Fruit fly (Drosophila melanogaster) whole organism, prepupa: ENCODE results near the gene Osi15.
A peak's percentile ranks its signal among the peaks of the same experiment; 100 is the strongest.

ENCODE experiments used
- CG10631 ChIP-seq: fragments of 200-800 bp; sonication (Bioruptor generic); optimal IDR thresholded peaks from 2 replicates; lab custom pipeline; 2016; ENCODE audit warnings: missing biosample characterization, missing genetic modification characterization
- CG10669 ChIP-seq: fragments of 200-800 bp; sonication (Bioruptor generic); optimal IDR thresholded peaks from 3 replicates; lab custom pipeline; 2018; ENCODE audit warnings: missing biosample characterization, mild to moderate bottlenecking, missing genetic modification characterization, moderate library complexity
- CG11294 ChIP-seq: fragments of 200-800 bp; sonication (Bioruptor generic); IDR thresholded peaks from 2 replicates; pipeline ENCODE4 v1.3.6; 2022; ENCODE audit warnings: missing biosample characterization, missing genetic modification characterization
- CG15336 ChIP-seq: fragments of 200-800 bp; sonication (Bioruptor generic); IDR thresholded peaks from 2 replicates; pipeline ENCODE4 v1.3.6; 2022; ENCODE audit warnings: missing biosample characterization, missing genetic modification characterization
- CG1621 ChIP-seq: fragments of 200-800 bp; sonication (Bioruptor generic); optimal IDR thresholded peaks from 3 replicates; lab custom pipeline; 2018; ENCODE audit warnings: missing biosample characterization, mild to moderate bottlenecking, missing genetic modification characterization
- CG31627 ChIP-seq: fragments of 200-800 bp; sonication (Bioruptor generic); optimal IDR thresholded peaks from 3 replicates; lab custom pipeline; 2016; ENCODE audit warnings: missing biosample characterization, missing genetic modification characterization
- CG32006 ChIP-seq: fragments of 200-800 bp; sonication (Bioruptor generic); optimal IDR thresholded peaks from 3 replicates; lab custom pipeline; 2017; ENCODE audit warnings: missing biosample characterization, mild to moderate bottlenecking, missing genetic modification characterization
- CG34406 ChIP-seq: fragments of 200-800 bp; sonication (Bioruptor generic); optimal IDR thresholded peaks from 3 replicates; lab custom pipeline; 2016; ENCODE audit warnings: missing biosample characterization, missing genetic modification characterization
- CG3919 ChIP-seq: fragments of 200-800 bp; sonication (Bioruptor generic); optimal IDR thresholded peaks from 3 replicates; lab custom pipeline; 2016; ENCODE audit warnings: missing biosample characterization, missing genetic modification characterization
- CG4318 ChIP-seq: fragments of 200-800 bp; sonication (Bioruptor generic); optimal IDR thresholded peaks from 3 replicates; lab custom pipeline; 2017; ENCODE audit warnings: missing biosample characterization, mild to moderate bottlenecking, missing genetic modification characterization
- CG6163 ChIP-seq: fragments of 200-800 bp; sonication (Bioruptor generic); IDR thresholded peaks from 3 replicates; pipeline ENCODE4 v1.3.6; 2022; ENCODE audit warnings: missing biosample characterization, missing genetic modification characterization
- CG6276 ChIP-seq: fragments of 200-800 bp; sonication (Bioruptor generic); optimal IDR thresholded peaks from 2 replicates; lab custom pipeline; 2017; ENCODE audit warnings: missing biosample characterization, mild to moderate bottlenecking, missing genetic modification characterization
- CG6792 ChIP-seq: fragments of 200-800 bp; sonication (Bioruptor generic); optimal IDR thresholded peaks from 3 replicates; lab custom pipeline; 2016; ENCODE audit warnings: missing biosample characterization, missing genetic modification characterization
- CG6808 ChIP-seq: fragments of 200-800 bp; sonication (Bioruptor generic); optimal IDR thresholded peaks from 3 replicates; lab custom pipeline; 2017; ENCODE audit warnings: missing biosample characterization, missing genetic modification characterization, mild to moderate bottlenecking, moderate library complexity, missing genetic modification reagents
- CG6854 ChIP-seq: fragments of 200-800 bp; sonication (Bioruptor generic); optimal IDR thresholded peaks from 2 replicates; lab custom pipeline; 2017; ENCODE audit warnings: missing biosample characterization, mild to moderate bottlenecking, missing genetic modification characterization
- CG8119 ChIP-seq: fragments of 200-800 bp; sonication (Bioruptor generic); IDR thresholded peaks from 3 replicates; pipeline ENCODE4 v1.3.6; 2022; ENCODE audit warnings: missing biosample characterization, missing genetic modification characterization
- CG8319 ChIP-seq: fragments of 200-800 bp; sonication (Bioruptor generic); optimal IDR thresholded peaks from 3 replicates; lab custom pipeline; 2016; ENCODE audit warnings: missing biosample characterization, missing genetic modification characterization
- CG8632 ChIP-seq: fragments of 200-800 bp; sonication (Bioruptor generic); optimal IDR thresholded peaks from 3 replicates; lab custom pipeline; 2016; ENCODE audit warnings: missing biosample characterization, missing genetic modification characterization
- CG9139 ChIP-seq: fragments of 200-800 bp; sonication (Bioruptor generic); optimal IDR thresholded peaks from 3 replicates; lab custom pipeline; 2017; ENCODE audit warnings: missing biosample characterization, mild to moderate bottlenecking, missing genetic modification characterization
- Eip75B ChIP-seq: fragments of 200-800 bp; sonication (Bioruptor generic); optimal IDR thresholded peaks from 3 replicates; lab custom pipeline; 2016; ENCODE audit warnings: missing biosample characterization, missing genetic modification characterization
- Eip78C ChIP-seq: fragments of 200-800 bp; sonication (Bioruptor generic); peaks from one replicate; lab custom pipeline; 2016; ENCODE audit warnings: missing biosample characterization, missing genetic modification characterization
- Eip93F ChIP-seq: fragments of 200-800 bp; sonication (Bioruptor generic); optimal IDR thresholded peaks from 2 replicates; lab custom pipeline; 2016; ENCODE audit warnings: missing biosample characterization, mild to moderate bottlenecking, missing genetic modification characterization
- Ets96B ChIP-seq: fragments of 200-800 bp; optimal IDR thresholded peaks from 2 replicates; lab custom pipeline; 2019; ENCODE audit warnings: missing biosample characterization, mild to moderate bottlenecking, missing genetic modification characterization, moderate library complexity
- Gug ChIP-seq: fragments of 200-800 bp; sonication (Bioruptor generic); IDR thresholded peaks from 2 replicates; pipeline ENCODE4 v1.3.6; 2022; ENCODE audit warnings: missing biosample characterization, missing genetic modification characterization
- Hr38 ChIP-seq: sonication (Bioruptor generic); optimal IDR thresholded peaks from 2 replicates; lab custom pipeline; 2016; ENCODE audit warnings: missing biosample characterization, missing genetic modification characterization
- Hr39 ChIP-seq: fragments of 200-800 bp; sonication (Bioruptor generic); optimal IDR thresholded peaks from 2 replicates; lab custom pipeline; 2016; ENCODE audit warnings: missing biosample characterization, missing genetic modification characterization
- Met ChIP-seq: fragments of 200-800 bp; sonication (Bioruptor generic); optimal IDR thresholded peaks from 3 replicates; lab custom pipeline; 2016; ENCODE audit warnings: missing biosample characterization, missing genetic modification characterization
- OdsH ChIP-seq: fragments of 200-800 bp; sonication (Bioruptor generic); optimal IDR thresholded peaks from 3 replicates; lab custom pipeline; 2016; ENCODE audit warnings: missing biosample characterization, missing genetic modification characterization
- Smox ChIP-seq: fragments of 200-800 bp; sonication (Bioruptor generic); optimal IDR thresholded peaks from 3 replicates; lab custom pipeline; 2016; ENCODE audit warnings: missing biosample characterization, missing genetic modification characterization
- Sox102F ChIP-seq: fragments of 200-800 bp; sonication (Bioruptor generic); optimal IDR thresholded peaks from 2 replicates; lab custom pipeline; 2016; ENCODE audit warnings: missing biosample characterization, mild to moderate bottlenecking, missing genetic modification characterization
- Sox14 ChIP-seq: fragments of 200-800 bp; sonication (Bioruptor generic); optimal IDR thresholded peaks from 3 replicates; lab custom pipeline; 2016; ENCODE audit warnings: missing biosample characterization, missing genetic modification characterization
- Sox15 ChIP-seq: fragments of 200-800 bp; sonication (Bioruptor generic); optimal IDR thresholded peaks from 3 replicates; lab custom pipeline; 2016; ENCODE audit warnings: missing biosample characterization, missing genetic modification characterization
- achi ChIP-seq: fragments of 200-800 bp; sonication (Bioruptor generic); optimal IDR thresholded peaks from 3 replicates; lab custom pipeline; 2016; ENCODE audit warnings: missing biosample characterization, missing genetic modification characterization
- acj6 ChIP-seq: fragments of 200-800 bp; sonication (Bioruptor generic); optimal IDR thresholded peaks from 3 replicates; lab custom pipeline; 2016; ENCODE audit warnings: missing biosample characterization, missing genetic modification characterization
- cyc ChIP-seq: fragments of 200-800 bp; sonication (Bioruptor generic); optimal IDR thresholded peaks from 3 replicates; lab custom pipeline; 2016; ENCODE audit warnings: missing biosample characterization, missing genetic modification characterization
- dac ChIP-seq: fragments of 200-800 bp; sonication (Bioruptor generic); optimal IDR thresholded peaks from 2 replicates; lab custom pipeline; 2017; ENCODE audit warnings: missing biosample characterization, mild to moderate bottlenecking, missing genetic modification characterization
- dsx ChIP-seq: fragments of 200-800 bp; optimal IDR thresholded peaks from 3 replicates; lab custom pipeline; 2019; ENCODE audit warnings: missing biosample characterization, mild to moderate bottlenecking, missing genetic modification characterization, moderate library complexity; ENCODE audit not compliant: poor library complexity, severe bottlenecking
- esn ChIP-seq: fragments of 200-800 bp; sonication (Bioruptor generic); optimal IDR thresholded peaks from 2 replicates; lab custom pipeline; 2016; ENCODE audit warnings: missing biosample characterization, mild to moderate bottlenecking, missing genetic modification characterization, moderate library complexity
- fd59A ChIP-seq: fragments of 200-800 bp; sonication (Bioruptor generic); optimal IDR thresholded peaks from 2 replicates; lab custom pipeline; 2017; ENCODE audit warnings: missing biosample characterization, mild to moderate bottlenecking, missing genetic modification characterization, missing genetic modification reagents
- lz ChIP-seq: fragments of 200-800 bp; sonication (Bioruptor generic); optimal IDR thresholded peaks from 3 replicates; lab custom pipeline; 2016; ENCODE audit warnings: missing biosample characterization, missing genetic modification characterization
- pdm3 ChIP-seq: fragments of 200-800 bp; sonication (Bioruptor generic); optimal IDR thresholded peaks from 3 replicates; lab custom pipeline; 2016; ENCODE audit warnings: missing biosample characterization, missing genetic modification characterization
- salr ChIP-seq, 2 experiments: fragments of 200-800 bp; sonication (Bioruptor generic); optimal IDR thresholded peaks; 3 replicates each; lab custom pipeline; 2016 to 2018; ENCODE audit warnings: missing biosample characterization in 2 of 2, missing genetic modification characterization in 2 of 2, mild to moderate bottlenecking in 1 of 2
- ss ChIP-seq, 2 experiments: fragments of 200-800 bp; sonication (Bioruptor generic); optimal IDR thresholded peaks; 2 replicates in 1 of 2; 3 replicates in 1 of 2; lab custom pipeline; 2017 to 2018; ENCODE audit warnings: mild to moderate bottlenecking in 2 of 2, missing biosample characterization in 2 of 2, missing genetic modification characterization in 2 of 2, moderate library complexity in 1 of 2
- svp ChIP-seq: fragments of 200-800 bp; sonication (Bioruptor generic); peaks from one replicate; lab custom pipeline; 2016; ENCODE audit warnings: missing biosample characterization, missing genetic modification characterization
- topi ChIP-seq: fragments of 200-800 bp; sonication (Bioruptor generic); optimal IDR thresholded peaks from 3 replicates; lab custom pipeline; 2016; ENCODE audit warnings: missing biosample characterization, missing genetic modification characterization
- vri ChIP-seq: fragments of 200-800 bp; sonication (Bioruptor generic); optimal IDR thresholded peaks from 3 replicates; lab custom pipeline; 2016; ENCODE audit warnings: missing biosample characterization, mild to moderate bottlenecking, missing genetic modification characterization

The Osi15 gene

DNA sequence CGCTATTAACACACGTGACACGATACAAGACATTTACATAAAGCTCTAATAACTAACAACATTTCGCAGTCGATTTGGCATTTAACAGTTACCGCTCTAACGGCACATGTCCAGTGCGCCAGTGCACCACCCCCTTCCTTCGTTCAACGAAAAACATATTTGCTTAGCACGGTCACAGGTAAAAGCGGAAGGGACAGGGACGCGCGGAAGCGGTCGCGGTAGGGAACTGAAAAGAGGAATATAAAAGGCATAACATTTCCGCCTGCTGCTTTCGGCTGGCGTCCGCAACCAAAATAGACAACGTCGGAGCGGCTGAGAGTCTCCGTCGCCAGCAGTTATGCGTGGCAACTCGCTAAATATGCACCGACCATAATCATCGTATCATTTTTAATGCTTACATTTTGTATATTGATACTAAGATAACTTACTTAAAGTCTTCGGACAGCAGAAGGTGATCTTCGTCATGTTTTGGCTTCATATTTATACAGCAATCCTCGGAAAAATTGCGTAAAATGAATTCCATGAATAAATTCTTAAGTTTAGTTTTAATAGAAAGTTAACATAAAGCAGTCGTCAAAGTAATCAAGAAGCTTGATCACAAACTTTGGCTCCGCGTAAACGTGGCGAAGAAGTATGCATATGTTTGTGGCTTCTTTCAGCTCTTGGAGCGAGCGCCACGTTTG, 50.2 kb downstream of the Osi15 start (continued):
- TF ChIP-seq CG10669 (peak; percentile 39), CG6163 (GFP tag; lab: Robert Waterston, UW) (0 out of 3 replicates have a peak, but pooled peaks have one; percentile 41), acj6 (GFP tag; lab: Kevin White, UChicago) (peak; percentile 49), esn (peak; percentile 31), CG6854 (GFP tag; lab: Kevin White, UChicago) (no peak), achi (GFP tag; lab: Kevin White, UChicago) (peak; percentile 39), cyc (GFP tag; lab: Kevin White, UChicago) (no peak), CG9139 (GFP tag; lab: Kevin White, UChicago) (no peak), pdm3 (GFP tag; lab: Kevin White, UChicago) (peak; percentile 47), vri (no peak), CG8632 (GFP tag; lab: Kevin White, UChicago) (no peak), Hr38 (GFP tag; lab: Kevin White, UChicago) (no peak), Sox14 (GFP tag; lab: Kevin White, UChicago) (peak; percentile 34), CG31627 (no peak), CG3919 (peak; percentile 24), OdsH (peak; percentile 52), Ets96B (peak; percentile 17), Sox102F (GFP tag; lab: Kevin White, UChicago) (peak; percentile 15), Eip93F (no peak), CG8119 (GFP tag; lab: Robert Waterston, UW) (peak; percentile 69), CG8319 (GFP tag; lab: Kevin White, UChicago) (no peak), ss (GFP tag; optimal IDR thresholded peaks at IDR 0.05; lab: Kevin White, UChicago) (no peak), dac (GFP tag; lab: Kevin White, UChicago) (peak; percentile 37), CG34406 (GFP tag; lab: Kevin White, UChicago) (no peak), CG6808 (GFP tag; lab: Kevin White, UChicago) (peak; percentile 42), Met (GFP tag; lab: Kevin White, UChicago) (no peak), Sox15 (GFP tag; lab: Kevin White, UChicago) (no peak), CG1621 (tag; lab: Kevin White, UChicago) (no peak), salr (GFP tag; optimal IDR thresholded peaks at IDR 0.05; lab: Kevin White, UChicago) (peak in 1 of 2 experiments; percentile 54), CG32006 (GFP tag; lab: Kevin White, UChicago) (peak; percentile 77), CG15336 (GFP tag; lab: Robert Waterston, UW) (peak; percentile 73), Gug (GFP tag; lab: Robert Waterston, UW) (0 out of 2 replicates have a peak, but pooled peaks have one; percentile 26), lz (GFP tag; lab: Kevin White, UChicago) (no peak), Eip75B (peak; percentile 4), Smox (no peak), CG11294 (no peak), topi (GFP tag; lab: Kevin White, UChicago) (no peak), Hr39 (GFP tag; lab: Kevin White, UChicago) (peak; percentile 9), CG4318 (GFP tag; lab: Kevin White, UChicago) (peak; percentile 45), fd59A (no peak), CG6792 (no peak)
- TF ChIP-seq, all 60 proteins: peak for 31

DNA sequence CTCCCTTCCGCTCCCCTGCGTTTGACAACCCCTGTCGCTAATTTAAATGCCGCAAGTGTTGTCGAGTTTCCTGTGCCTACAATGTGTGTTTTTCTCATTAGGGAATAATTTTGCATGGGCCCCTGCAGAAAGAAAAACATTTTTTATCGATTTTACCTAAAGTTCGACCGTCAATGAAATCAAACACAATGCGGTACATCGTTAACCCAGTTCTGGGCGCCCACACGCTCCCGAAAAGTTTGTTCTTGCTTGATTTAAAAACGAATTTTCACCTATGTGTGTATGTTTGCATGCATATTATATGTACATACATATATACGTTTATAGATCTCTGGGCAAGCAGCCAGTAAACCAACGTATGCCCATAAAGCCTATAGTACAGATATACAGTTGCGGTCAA, 50.8 kb downstream of the Osi15 start:
- no peak for TF ChIP-seq svp (GFP tag; lab: Kevin White, UChicago)
- TF ChIP-seq ss (GFP tag; optimal IDR thresholded peaks at IDR 0.05; lab: Kevin White, UChicago) = no peak
- no peak for TF ChIP-seq CG10631 (GFP tag; lab: Kevin White, UChicago)
- TF ChIP-seq vri = no peak
- no peak for TF ChIP-seq CG6808 (GFP tag; lab: Kevin White, UChicago)
- no peak for TF ChIP-seq acj6 (GFP tag; lab: Kevin White, UChicago)
- TF ChIP-seq salr (GFP tag; optimal IDR thresholded peaks at IDR 0.05; lab: Kevin White, UChicago) = no peak
- TF ChIP-seq dsx (GFP tag; lab: Kevin White, UChicago) = no peak
- no peak for TF ChIP-seq Sox102F (GFP tag; lab: Kevin White, UChicago)
- no peak for TF ChIP-seq CG6276 (GFP tag; lab: Kevin White, UChicago)
- no peak for TF ChIP-seq Eip78C (GFP tag; lab: Kevin White, UChicago)
- no peak for TF ChIP-seq dac (GFP tag; lab: Kevin White, UChicago)
- TF ChIP-seq cyc (GFP tag; lab: Kevin White, UChicago) = no peak
